Fruit fly (Drosophila melanogaster): ENCODE measurements around the gene CG46383.

Gene CG46383

DNA sequence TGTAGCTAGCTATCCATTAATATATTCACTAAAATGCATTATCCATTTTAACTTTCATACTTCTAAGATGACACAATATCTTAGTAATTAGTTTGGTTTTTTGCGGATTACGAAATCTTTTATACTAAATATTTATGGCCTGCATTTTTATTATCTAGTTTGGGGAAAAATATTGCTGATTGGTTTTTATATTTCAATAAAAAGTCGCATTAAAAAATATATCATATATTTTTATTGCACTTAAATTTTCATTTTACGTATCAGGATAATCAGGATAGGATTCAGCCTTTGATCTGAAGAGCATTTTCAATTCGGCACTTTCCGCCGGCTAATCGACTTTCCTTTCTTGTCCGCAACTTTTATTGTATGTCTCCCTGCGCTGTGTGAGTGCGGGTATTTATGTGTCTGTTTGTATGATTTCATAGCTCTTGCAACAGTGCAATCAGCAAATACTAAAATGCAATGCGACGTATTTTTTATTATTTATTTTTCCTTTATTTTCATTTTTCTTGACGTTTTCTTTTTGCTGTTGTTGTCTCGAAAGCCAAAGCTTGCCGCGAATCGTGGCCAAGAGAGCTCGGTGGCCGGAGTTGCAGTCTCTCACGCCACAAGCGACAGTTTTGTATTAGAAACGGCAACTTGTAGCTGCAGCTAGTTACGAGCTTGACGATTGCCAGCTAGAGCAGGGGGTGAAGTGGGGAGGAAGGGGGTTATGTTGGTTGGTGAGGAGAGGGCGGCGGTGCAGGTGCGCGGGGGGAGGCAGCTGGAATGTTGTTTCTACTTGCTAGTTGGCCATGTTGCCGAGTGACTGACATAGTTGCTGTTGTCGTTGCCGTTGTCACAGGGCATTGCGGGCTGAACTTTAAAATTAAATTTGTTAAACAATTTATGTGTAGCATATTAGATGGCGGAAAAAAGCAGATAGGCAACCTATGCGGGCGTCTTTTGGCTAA, 27.8 kb downstream of the CG46383 start:
- TF ChIP-seq CG9876 (GFP tag; optimal IDR thresholded peaks at IDR 0.05): no peak
- no peak for TF ChIP-seq nom (GFP tag; optimal IDR thresholded peaks at IDR 0.05)
- TF ChIP-seq D19A (tag; optimal IDR thresholded peaks at IDR 0.05): peak; percentile 36
- peak; percentile 19 for TF ChIP-seq sens (GFP tag)
- TF ChIP-seq bowl (GFP tag; IDR thresholded peaks at IDR 0.05): no peak
- peak; percentile 86 for TF ChIP-seq sd (tag; optimal IDR thresholded peaks at IDR 0.05)
- peak; percentile 36 for TF ChIP-seq Drgx (GFP tag; IDR thresholded peaks at IDR 0.05)
- TF ChIP-seq al (GFP tag; IDR thresholded peaks at IDR 0.05): no peak
- TF ChIP-seq gcm (GFP tag; optimal IDR thresholded peaks at IDR 0.05): peak; percentile 58
- no peak for TF ChIP-seq pum (GFP tag; optimal IDR thresholded peaks at IDR 0.05)
- TF ChIP-seq crol (GFP tag; IDR thresholded peaks at IDR 0.05): peak; percentile 89
- TF ChIP-seq kni (GFP tag; optimal IDR thresholded peaks at IDR 0.05): peak; percentile 30

DNA sequence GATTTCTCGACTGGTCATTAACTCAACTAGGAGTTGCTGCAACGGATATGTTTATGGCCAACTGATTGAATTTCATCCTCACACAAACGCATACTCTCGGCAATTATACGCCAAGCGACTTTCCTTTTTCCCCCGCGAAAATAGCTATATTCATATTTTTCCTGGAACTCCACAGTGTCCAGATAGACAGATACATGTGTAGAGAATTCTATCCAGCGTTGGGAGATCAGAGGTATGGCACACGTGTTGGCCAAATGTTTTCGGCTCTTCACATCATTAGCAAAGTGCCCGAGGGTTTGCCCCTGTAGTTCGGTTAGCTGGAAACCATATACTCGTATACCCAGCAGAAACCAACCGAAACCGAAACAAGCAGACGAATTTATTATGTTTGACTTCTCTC, 29.0 kb downstream of the CG46383 start:
- TF ChIP-seq zen (tag; optimal IDR thresholded peaks at IDR 0.05) (peak; percentile 71), CG4424 (GFP tag; optimal IDR thresholded peaks at IDR 0.05) (no peak), Xrp1 (GFP tag; IDR thresholded peaks at IDR 0.05) (no peak), twi (tag; optimal IDR thresholded peaks at IDR 0.05) (peak; percentile 98)

DNA sequence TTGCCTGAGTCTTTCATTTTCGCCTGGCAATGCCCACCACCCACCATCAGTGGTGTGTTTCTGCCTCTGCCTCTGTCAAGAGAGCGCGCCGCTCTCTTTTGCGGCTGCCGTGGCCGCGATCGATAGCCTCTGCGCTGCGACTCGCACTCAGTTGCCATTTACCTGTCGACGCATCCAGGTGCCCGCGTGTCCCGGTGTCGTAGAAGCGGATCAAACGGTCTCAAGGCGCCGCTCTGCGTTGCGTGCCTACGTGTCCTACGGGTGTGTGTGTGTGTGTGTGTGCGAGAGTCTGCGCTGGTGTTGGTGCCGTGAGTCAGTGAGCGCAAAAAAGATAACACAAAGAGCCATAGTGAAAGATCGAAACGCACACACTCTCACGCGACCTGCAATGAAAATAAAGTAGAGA, 30.0 kb downstream of the CG46383 start, which contains the start of gene Fbxl7:
TSS of gene Fbxl7 (plus strand) at position 148 of the 406 bp plus-strand sequence.
- TF ChIP-seq lab (GFP tag; optimal IDR thresholded peaks at IDR 0.05) (no peak), CG1529 (GFP tag; optimal IDR thresholded peaks at IDR 0.05) (no peak), HLHmδ (GFP tag; optimal IDR thresholded peaks at IDR 0.05) (peak; percentile 84), ssp (GFP tag; IDR thresholded peaks at IDR 0.05) (no peak), Gug (GFP tag; IDR thresholded peaks at IDR 0.05) (0 out of 4 replicates have a peak, but pooled peaks have one; percentile 10), Pdp1 (GFP tag; optimal IDR thresholded peaks at IDR 0.05) (no peak), CG9797 (GFP tag; optimal IDR thresholded peaks at IDR 0.05) (no peak), CG14441 (GFP tag; IDR thresholded peaks at IDR 0.05) (no peak), Drgx (GFP tag; IDR thresholded peaks at IDR 0.05) (peak; percentile 23; the same call in 1 of the 2 replicates), CG13287 (GFP tag; IDR thresholded peaks at IDR 0.05; ENCODE audit: partially characterized antibody) (peak; percentile 11; the same call in 1 of the 2 replicates), tap (tag; optimal IDR thresholded peaks at IDR 0.05) (no peak), Taf1 (GFP tag; IDR thresholded peaks at IDR 0.05) (no peak), CG6654 (GFP tag; optimal IDR thresholded peaks at IDR 0.05) (no peak), CG8944 (GFP tag; optimal IDR thresholded peaks at IDR 0.05) (peak; percentile 7), slbo (GFP tag; IDR thresholded peaks at IDR 0.05) (peak; percentile 22; the same call in 1 of the 2 replicates), CG10543 (GFP tag; optimal IDR thresholded peaks at IDR 0.05) (no peak), CG17328 (GFP tag; IDR thresholded peaks at IDR 0.05) (0 out of 2 replicates have a peak, but pooled peaks have one; percentile 18), unc-4 (GFP tag; IDR thresholded peaks at IDR 0.05; ENCODE audit: partially characterized antibody) (peak; percentile 26; the same call in 1 of the 2 replicates), CG6791 (GFP tag; IDR thresholded peaks at IDR 0.05; ENCODE audit: partially characterized antibody) (peak; percentile 62; the same call in 1 of the 3 replicates), CG17829 (tag; optimal IDR thresholded peaks at IDR 0.05) (peak; percentile 38), Deaf1 (tag; optimal IDR thresholded peaks at IDR 0.05) (no peak), ftz-f1 (GFP tag; optimal IDR thresholded peaks at IDR 0.05) (peak; percentile 46), gce (GFP tag; IDR thresholded peaks at IDR 0.05) (peak; percentile 51; the same call in 1 of the 3 replicates), CG2712 (tag; optimal IDR thresholded peaks at IDR 0.05) (peak; percentile 4), CG17568 (GFP tag; optimal IDR thresholded peaks at IDR 0.05) (no peak), pb (GFP tag; optimal IDR thresholded peaks at IDR 0.05) (peak; percentile 17), zen (tag; optimal IDR thresholded peaks at IDR 0.05) (peak; percentile 66), sima (GFP tag; optimal IDR thresholded peaks at IDR 0.05) (no peak), knrl (GFP tag; IDR thresholded peaks at IDR 0.05; ENCODE audit: partially characterized antibody) (peak; percentile 35; the same call in 1 of the 3 replicates), gcm (GFP tag; optimal IDR thresholded peaks at IDR 0.05) (peak; percentile 16), yki (optimal IDR thresholded peaks at IDR 0.05) (peak; percentile 37), Side (GFP tag; optimal IDR thresholded peaks at IDR 0.05) (peak; percentile 60), sd (tag; optimal IDR thresholded peaks at IDR 0.05) (peak; percentile 67)

Data from whole organism, embryonic.